Fruit fly (Drosophila melanogaster): Measurements from ENCODE around the gene muc.
A peak's percentile ranks its signal among the peaks of the same experiment; 100 is the strongest.

Gene muc

dm6 chr2L:7434737-7435356, 8.2 kb downstream of the muc start:
- TF ChIP-seq Pif1B (GFP tag; optimal IDR thresholded peaks at IDR 0.05) (peak; percentile 13), CG8301 (tag; optimal IDR thresholded peaks at IDR 0.05) (peak; percentile 28), gl (tag; optimal IDR thresholded peaks at IDR 0.05) (peak; percentile 41), Snoo (tag; optimal IDR thresholded peaks at IDR 0.05) (peak; percentile 27), CG12605 (GFP tag; IDR thresholded peaks at IDR 0.05) (peak; percentile 57), D1 (tag; optimal IDR thresholded peaks at IDR 0.05) (no peak), CG17806 (tag; optimal IDR thresholded peaks at IDR 0.05) (peak; percentile 31), fd96Ca (GFP tag; IDR thresholded peaks at IDR 0.05) (no peak), EcR (GFP tag; optimal IDR thresholded peaks at IDR 0.05) (no peak), CG10348 (GFP tag; IDR thresholded peaks at IDR 0.05) (no peak), CG32121 (GFP tag; IDR thresholded peaks at IDR 0.05) (peak; percentile 47), Ets98B (GFP tag; IDR thresholded peaks at IDR 0.05) (peak; percentile 26; the same call in 1 of the 2 replicates), rn (GFP tag; IDR thresholded peaks at IDR 0.05) (no peak), CG8159 (tag; optimal IDR thresholded peaks at IDR 0.05) (peak; percentile 37), CG9948 (tag; optimal IDR thresholded peaks at IDR 0.05) (no peak), CG34367 (tag; optimal IDR thresholded peaks at IDR 0.05) (peak; percentile 35), CG4496 (GFP tag; IDR thresholded peaks at IDR 0.05) (no peak; the same call in 1 of the 3 replicates), CG14655 (GFP tag; optimal IDR thresholded peaks at IDR 0.05) (peak; percentile 48), Pif1A (GFP tag; optimal IDR thresholded peaks at IDR 0.05) (peak; percentile 22), CG13204 (GFP tag; optimal IDR thresholded peaks at IDR 0.05) (no peak), CG15710 (tag; optimal IDR thresholded peaks at IDR 0.05) (peak; percentile 51)

- no peak for TF ChIP-seq CG32121 (GFP tag; IDR thresholded peaks at IDR 0.05)
- no peak for TF ChIP-seq CG17806 (tag; optimal IDR thresholded peaks at IDR 0.05)
- TF ChIP-seq rn (GFP tag; IDR thresholded peaks at IDR 0.05), result no peak
- no peak for TF ChIP-seq CG9948 (tag; optimal IDR thresholded peaks at IDR 0.05)
- no peak for TF ChIP-seq CG14655 (GFP tag; optimal IDR thresholded peaks at IDR 0.05)
- TF ChIP-seq CG10348 (GFP tag; IDR thresholded peaks at IDR 0.05), result no peak
- TF ChIP-seq CG8301 (tag; optimal IDR thresholded peaks at IDR 0.05), result no peak
- TF ChIP-seq gl (tag; optimal IDR thresholded peaks at IDR 0.05), result no peak
Measured at dm6 chr2L:7435475-7435874, 8.8 kb downstream of the muc start.

DNA sequence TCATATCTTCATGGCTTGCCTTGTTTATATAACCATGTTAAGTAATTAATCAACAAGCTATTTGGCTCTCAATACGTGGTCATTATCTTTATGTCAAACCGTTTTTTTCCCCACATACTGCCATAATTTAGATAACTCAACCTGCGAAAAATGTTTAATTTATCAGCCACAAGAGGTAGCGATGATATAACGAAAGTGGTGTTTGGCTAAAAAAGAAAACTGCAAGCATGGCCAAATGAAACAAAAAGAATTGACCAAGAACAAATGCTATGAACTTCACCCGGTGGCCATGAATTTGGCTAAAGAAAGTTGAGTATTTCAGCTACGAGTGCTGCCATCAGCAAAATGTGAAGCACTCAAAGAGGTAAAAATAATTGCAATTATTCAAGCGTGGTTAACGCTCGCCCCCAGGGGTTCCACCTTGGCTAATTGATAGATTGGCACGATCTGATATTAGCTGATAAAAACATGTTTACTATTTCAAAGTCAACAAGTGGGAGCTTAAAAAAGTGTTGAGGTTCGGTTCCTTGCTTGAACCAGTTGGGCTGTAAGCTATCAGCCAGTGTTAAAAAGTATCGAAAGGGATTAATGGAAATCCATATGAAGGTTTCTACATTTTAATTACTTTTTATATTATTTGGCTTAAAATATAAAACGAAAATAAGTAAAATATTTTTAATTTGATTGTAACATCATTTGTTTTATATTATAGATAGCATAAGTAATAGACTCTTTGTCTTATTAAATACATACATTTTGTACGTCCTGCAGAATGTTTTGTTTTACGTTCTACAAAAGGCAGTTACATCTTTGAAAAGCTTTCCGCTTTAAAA, 10.0 kb downstream of the muc start:
- TF ChIP-seq fd96Ca (GFP tag; IDR thresholded peaks at IDR 0.05) (no peak), Ets98B (GFP tag; IDR thresholded peaks at IDR 0.05) (peak; percentile 48), CG15710 (tag; optimal IDR thresholded peaks at IDR 0.05) (no peak), CG34367 (tag; optimal IDR thresholded peaks at IDR 0.05) (peak; percentile 20), CG14655 (GFP tag; optimal IDR thresholded peaks at IDR 0.05) (peak; percentile 18), CG17806 (tag; optimal IDR thresholded peaks at IDR 0.05) (no peak), CG4496 (GFP tag; IDR thresholded peaks at IDR 0.05) (peak; percentile 67), Pif1B (GFP tag; optimal IDR thresholded peaks at IDR 0.05) (no peak), CG10348 (GFP tag; IDR thresholded peaks at IDR 0.05) (no peak), CG13204 (GFP tag; optimal IDR thresholded peaks at IDR 0.05) (no peak), CG12605 (GFP tag; IDR thresholded peaks at IDR 0.05) (peak; percentile 35; the same call in 1 of the 2 replicates), D1 (tag; optimal IDR thresholded peaks at IDR 0.05) (no peak)

DNA sequence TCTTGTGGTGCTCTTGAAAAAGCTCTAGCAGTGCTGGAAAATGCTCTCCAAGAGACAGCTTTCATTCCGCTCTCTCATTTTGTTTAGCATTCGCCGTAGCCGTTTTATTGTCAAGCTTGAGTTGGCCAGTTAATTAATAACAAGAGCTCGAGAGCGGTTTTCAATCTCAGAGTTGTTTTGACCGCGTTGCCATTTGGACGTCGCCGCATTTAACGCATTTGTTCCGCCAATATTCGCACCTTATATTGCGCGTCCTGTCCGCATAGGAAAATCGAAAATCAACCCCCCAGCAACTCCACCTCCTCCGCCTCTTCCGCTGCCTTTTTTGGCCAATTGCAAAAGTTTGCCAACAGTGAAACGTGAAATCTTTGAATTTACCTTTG, 10.7 kb downstream of the muc start, which contains the start of gene CG5973:
CG5973 (plus strand) TSS at position 168 of the 383 bp plus-strand sequence.
- TF ChIP-seq CG8301 (tag; optimal IDR thresholded peaks at IDR 0.05) (no peak), CG12605 (GFP tag; IDR thresholded peaks at IDR 0.05) (peak; percentile 34; the same call in 1 of the 2 replicates), CG8159 (tag; optimal IDR thresholded peaks at IDR 0.05) (peak; percentile 5), rn (GFP tag; IDR thresholded peaks at IDR 0.05) (no peak), CG15710 (tag; optimal IDR thresholded peaks at IDR 0.05) (no peak), Ets98B (GFP tag; IDR thresholded peaks at IDR 0.05) (peak; percentile 62; the same call in 1 of the 2 replicates), CG10348 (GFP tag; IDR thresholded peaks at IDR 0.05) (no peak)

dm6 chr2L:7438505-7438904, 11.8 kb downstream of the muc start:
- TF ChIP-seq CG14655 (GFP tag; optimal IDR thresholded peaks at IDR 0.05) (no peak), Snoo (tag; optimal IDR thresholded peaks at IDR 0.05) (no peak), rn (GFP tag; IDR thresholded peaks at IDR 0.05) (no peak), CG34367 (tag; optimal IDR thresholded peaks at IDR 0.05) (no peak), CG15710 (tag; optimal IDR thresholded peaks at IDR 0.05) (no peak), gl (tag; optimal IDR thresholded peaks at IDR 0.05) (no peak), CG17806 (tag; optimal IDR thresholded peaks at IDR 0.05) (no peak), D1 (tag; optimal IDR thresholded peaks at IDR 0.05) (no peak), CG8301 (tag; optimal IDR thresholded peaks at IDR 0.05) (no peak), Ets98B (GFP tag; IDR thresholded peaks at IDR 0.05) (0 out of 2 replicates have a peak, but pooled peaks have one; percentile 23), Pif1B (GFP tag; optimal IDR thresholded peaks at IDR 0.05) (no peak), CG8159 (tag; optimal IDR thresholded peaks at IDR 0.05) (no peak), CG4496 (GFP tag; IDR thresholded peaks at IDR 0.05) (0 out of 3 replicates have a peak, but pooled peaks have one; percentile 39), CG10348 (GFP tag; IDR thresholded peaks at IDR 0.05) (no peak)
